Comparison of ENCODE assay signal across 1 fruit fly cellular context in the genomic region with DNA sequence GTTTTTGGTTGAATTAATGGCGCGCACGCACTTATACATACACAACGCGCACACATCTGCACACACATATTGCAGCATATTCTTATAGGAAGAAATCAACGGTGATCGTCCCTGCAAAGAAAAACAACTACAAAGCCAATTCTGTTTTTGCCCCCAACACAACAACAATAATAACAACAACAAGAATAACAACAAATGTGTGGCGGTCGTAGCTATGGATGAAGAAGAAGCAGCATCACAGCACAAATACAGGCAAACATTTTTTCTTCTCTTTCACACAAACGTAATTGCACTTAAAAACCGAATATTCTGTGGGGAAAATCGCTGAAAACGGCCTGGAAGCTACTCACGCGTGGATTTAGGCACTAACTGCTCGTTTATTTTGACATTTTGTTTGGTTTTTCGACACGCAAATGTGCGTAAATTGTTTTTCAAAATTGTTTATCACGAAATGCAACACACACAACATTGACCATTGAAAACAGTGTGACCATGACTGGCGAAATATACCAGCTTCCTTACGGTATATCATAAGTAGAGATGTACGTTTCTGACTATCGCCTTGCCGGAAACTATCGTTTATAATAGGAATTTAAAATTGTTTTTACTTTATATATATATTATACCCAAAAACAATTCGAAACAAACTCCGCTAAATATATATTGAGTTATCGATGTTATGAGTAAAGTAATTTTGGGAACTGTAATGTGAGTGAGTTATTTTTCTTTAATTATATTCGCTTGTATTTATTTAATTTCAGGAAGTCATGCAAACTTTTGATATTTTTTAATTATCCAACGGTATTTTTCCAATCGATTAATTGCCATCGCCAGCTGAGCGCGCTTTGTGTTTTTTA.
TF ChIP-seq lines count a peak whose summit lies in the region.

A gene (minus strand): TSS at position 500 of the 857 bp plus-strand sequence.
A gene (plus strand): TSS at position 807 of the 857 bp plus-strand sequence.

TF ChIP-seq in whole organism, embryonic, 481 proteins besides CTCF, POLR2A, EP300 and RAD21 (continued from another document):
- TF ChIP-seq CG7786 (GFP tag; optimal IDR thresholded peaks at IDR 0.05; lab: Kevin White, UChicago): no peak
- TF ChIP-seq zfh2 (GFP tag; optimal IDR thresholded peaks at IDR 0.05; lab: Kevin White, UChicago): no peak
- TF ChIP-seq CG1024 (GFP tag; IDR thresholded peaks at IDR 0.05; lab: Robert Waterston, UW): no peak
- peak; percentile 92 for TF ChIP-seq CG4360 (GFP tag; IDR thresholded peaks at IDR 0.05; lab: Robert Waterston, UW)
- TF ChIP-seq CG30020 (tag; optimal IDR thresholded peaks at IDR 0.05; lab: Kevin White, UChicago): peak; percentile 20
- no peak for TF ChIP-seq tx (GFP tag; optimal IDR thresholded peaks at IDR 0.05; lab: Kevin White, UChicago)
- peak; percentile 36; the same call in 2 of the 3 replicates for TF ChIP-seq Aef1 (GFP tag; IDR thresholded peaks at IDR 0.05; lab: Robert Waterston, UW)
- peak; percentile 52 for TF ChIP-seq inv (GFP tag; IDR thresholded peaks at IDR 0.05; lab: Robert Waterston, UW; ENCODE audit: partially characterized antibody)
- peak; percentile 19; the same call in 1 of the 2 replicates for TF ChIP-seq Bgb (GFP tag; IDR thresholded peaks at IDR 0.05; lab: Robert Waterston, UW; ENCODE audit: partially characterized antibody)
- no peak for TF ChIP-seq p53 (GFP tag; optimal IDR thresholded peaks at IDR 0.05; lab: Kevin White, UChicago)
- TF ChIP-seq CG3838 (GFP tag; optimal IDR thresholded peaks at IDR 0.05; lab: Kevin White, UChicago): peak; percentile 73
- peak; percentile 48 for TF ChIP-seq amos (GFP tag; IDR thresholded peaks at IDR 0.05; lab: Robert Waterston, UW; ENCODE audit: partially characterized antibody)
- TF ChIP-seq CG34224 (GFP tag; IDR thresholded peaks at IDR 0.05; lab: Robert Waterston, UW; ENCODE audit: partially characterized antibody): peak; percentile 27; the same call in 1 of the 3 replicates
- no peak for TF ChIP-seq dmrt99B (tag; optimal IDR thresholded peaks at IDR 0.05; lab: Kevin White, UChicago)
- TF ChIP-seq BEAF-32 (GFP tag; optimal IDR thresholded peaks at IDR 0.05; lab: Kevin White, UChicago): peak; percentile 63
- TF ChIP-seq Sin3A (optimal IDR thresholded peaks at IDR 0.05; lab: Kevin White, UChicago): peak; percentile 45
- peak; percentile 37 for TF ChIP-seq Dp (GFP tag; optimal IDR thresholded peaks at IDR 0.05; lab: Kevin White, UChicago)
- TF ChIP-seq seq (GFP tag; IDR thresholded peaks at IDR 0.05; lab: Robert Waterston, UW): no peak
- peak; percentile 67 for TF ChIP-seq Scr (GFP tag; IDR thresholded peaks at IDR 0.05; lab: Robert Waterston, UW; ENCODE audit: partially characterized antibody)
TF ChIP-seq in whole organism, embryonic: peak in this region for 53.
